Worm (Caenorhabditis elegans): ENCODE results near the gene twk-22.
A peak's percentile ranks its signal among the peaks of the same experiment; 100 is the strongest.

twk-22 gene

ce11 chrX:16361001-16361400, 54.7 kb downstream of the twk-22 start (continued):
- TF ChIP-seq hlh-17 (GFP tag; optimal IDR thresholded peaks at IDR 0.05; ENCODE audit: borderline replicate concordance) (no peak), rnt-1 (tag; optimal IDR thresholded peaks at IDR 0.05) (peak; percentile 42), lin-39 (tag; optimal IDR thresholded peaks at IDR 0.05) (peak; percentile 48), swsn-7 (tag; optimal IDR thresholded peaks at IDR 0.05) (no peak), ceh-8 (GFP tag; optimal IDR thresholded peaks at IDR 0.05) (no peak), ceh-63 (GFP tag; optimal IDR thresholded peaks at IDR 0.05) (no peak), dpl-1 (GFP tag; optimal IDR thresholded peaks at IDR 0.05) (no peak), lin-35 (GFP tag; optimal IDR thresholded peaks at IDR 0.05) (no peak), fos-1 (tag; optimal IDR thresholded peaks at IDR 0.05) (no peak), mab-9 (GFP tag; IDR thresholded peaks at IDR 0.05) (no peak), efl-3 (GFP tag; optimal IDR thresholded peaks at IDR 0.05) (no peak), mef-2 (tag; optimal IDR thresholded peaks at IDR 0.05) (no peak), isw-1 (GFP tag; IDR thresholded peaks at IDR 0.05) (no peak), F16B12.6 (tag; optimal IDR thresholded peaks at IDR 0.05) (no peak)

ce11 chrX:16363637-16364036, 57.4 kb downstream of the twk-22 start:
- peak; percentile 38 for TF ChIP-seq fkh-10 (GFP tag; optimal IDR thresholded peaks at IDR 0.05)
- TF ChIP-seq isw-1 (GFP tag; IDR thresholded peaks at IDR 0.05): no peak
- TF ChIP-seq ztf-11 (tag; optimal IDR thresholded peaks at IDR 0.05): no peak
- no peak for TF ChIP-seq blmp-1 (tag; optimal IDR thresholded peaks at IDR 0.05)
- no peak for TF ChIP-seq fos-1 (tag; optimal IDR thresholded peaks at IDR 0.05)
- TF ChIP-seq sup-37 (GFP tag; optimal IDR thresholded peaks at IDR 0.05): no peak
- peak; percentile 11 for TF ChIP-seq nhr-71 (tag; optimal IDR thresholded peaks at IDR 0.05)
- TF ChIP-seq snu-23 (GFP tag; optimal IDR thresholded peaks at IDR 0.05): no peak
- no peak for TF ChIP-seq unc-98 (GFP tag; IDR thresholded peaks at IDR 0.05)
- no peak for TF ChIP-seq lin-15B (tag; optimal IDR thresholded peaks at IDR 0.05)
- TF ChIP-seq lin-14 (GFP tag; optimal IDR thresholded peaks at IDR 0.05): peak; percentile 75
- peak; percentile 29 for TF ChIP-seq rnt-1 (tag; optimal IDR thresholded peaks at IDR 0.05)
- TF ChIP-seq tbx-2 (tag; optimal IDR thresholded peaks at IDR 0.05): no peak
- no peak for TF ChIP-seq nhr-11 (tag; optimal IDR thresholded peaks at IDR 0.05)
- TF ChIP-seq zip-4 (GFP tag; optimal IDR thresholded peaks at IDR 0.05): no peak
- TF ChIP-seq irx-1 (tag; optimal IDR thresholded peaks at IDR 0.05): no peak
- no peak for TF ChIP-seq lir-3 (tag; optimal IDR thresholded peaks at IDR 0.05; ENCODE audit: poor library complexity)
- TF ChIP-seq alr-1 (tag; optimal IDR thresholded peaks at IDR 0.05; ENCODE audit: borderline replicate concordance): no peak

All from whole organism, L1 larva.